Fruit fly (Drosophila melanogaster) whole organism, embryonic: ENCODE data around the gene Rbp.

Experiments
- Aef1 ChIP-seq: fragments of 200-800 bp; sonication (Bioruptor generic); IDR thresholded peaks from 3 replicates; pipeline ENCODE4 v1.3.6; 2022; ENCODE audit warnings: missing biosample characterization, missing genetic modification characterization
- CG14860 ChIP-seq: fragments of 200-800 bp; sonication (Bioruptor generic); IDR thresholded peaks from 3 replicates; pipeline ENCODE4 v1.3.6; 2022; ENCODE audit warnings: missing biosample characterization, missing genetic modification characterization; ENCODE audit not compliant: partially characterized antibody
- CG7987 ChIP-seq: fragments of 200-800 bp; sonication (Bioruptor generic); optimal IDR thresholded peaks from 2 replicates; lab custom pipeline; 2018; ENCODE audit warnings: missing biosample characterization, mild to moderate bottlenecking, missing genetic modification characterization, moderate library complexity
- abd-A ChIP-seq: fragments of 200-800 bp; sonication (Bioruptor generic); optimal IDR thresholded peaks from 3 replicates; lab custom pipeline; 2019; ENCODE audit warnings: missing biosample characterization, mild to moderate bottlenecking, missing genetic modification characterization, moderate library complexity
- bcd ChIP-seq: fragments of 200-800 bp; sonication (Bioruptor generic); optimal IDR thresholded peaks from 2 replicates; lab custom pipeline; 2017; ENCODE audit warnings: missing biosample characterization, mild to moderate bottlenecking, missing genetic modification characterization
- tio ChIP-seq: fragments of 200-800 bp; sonication (Bioruptor generic); optimal IDR thresholded peaks from 2 replicates; lab custom pipeline; 2017; ENCODE audit warnings: missing biosample characterization, missing genetic modification characterization, inconsistent platforms
- zf30C ChIP-seq: fragments of 200-800 bp; sonication (Bioruptor generic); optimal IDR thresholded peaks from 3 replicates; lab custom pipeline; 2018; ENCODE audit warnings: missing biosample characterization, mild to moderate bottlenecking, missing genetic modification characterization

- TF ChIP-seq tio (GFP tag; lab: Kevin White, UChicago), result no peak
- no peak for TF ChIP-seq bcd (GFP tag; lab: Kevin White, UChicago)
- no peak for TF ChIP-seq Aef1 (GFP tag; lab: Robert Waterston, UW)
- TF ChIP-seq CG7987 (GFP tag; lab: Kevin White, UChicago), result no peak
- no peak for TF ChIP-seq CG14860
- TF ChIP-seq zf30C (GFP tag; lab: Kevin White, UChicago), result no peak
- TF ChIP-seq abd-A (tag; lab: Kevin White, UChicago), result no peak
Observed at dm6 chr3R:15439669-15440068, 65.2 kb downstream of the Rbp start, which contains the start of gene Act88F.
